Worm (Caenorhabditis elegans) whole organism, late embryonic: ENCODE results near the gene Y39H10B.3.
A peak's percentile ranks its signal among the peaks of the same experiment; 100 is the strongest.

Source experiments
- C08G9.2 ChIP-seq: sonication (generic microtip); optimal IDR thresholded peaks from 2 replicates; lab custom pipeline; 2016; ENCODE audit warnings: mild to moderate bottlenecking, missing genetic modification characterization, moderate library complexity, missing compliant biosample characterization
- F13H6.1 ChIP-seq: sonication (generic microtip); optimal IDR thresholded peaks from 2 replicates; lab custom pipeline; 2016; ENCODE audit warnings: missing genetic modification characterization, missing compliant biosample characterization
- K02D7.2 ChIP-seq: sonication (generic microtip); optimal IDR thresholded peaks from 2 replicates; lab custom pipeline; 2017; ENCODE audit warnings: mild to moderate bottlenecking, missing genetic modification characterization, missing compliant biosample characterization
- K09A11.1 ChIP-seq: sonication (generic microtip); optimal IDR thresholded peaks from 2 replicates; lab custom pipeline; 2017; ENCODE audit warnings: antibody characterized with exemption, mild to moderate bottlenecking, missing genetic modification characterization, missing compliant biosample characterization; ENCODE audit not compliant: insufficient read depth
- T23F11.4 ChIP-seq: fragments of 200-800 bp; sonication (Bioruptor generic); optimal IDR thresholded peaks from 2 replicates; lab custom pipeline; 2018; ENCODE audit warnings: mild to moderate bottlenecking, missing genetic modification characterization, missing compliant biosample characterization
- Y22D7AL.16 ChIP-seq: sonication (generic microtip); optimal IDR thresholded peaks from 2 replicates; lab custom pipeline; 2016; ENCODE audit warnings: missing genetic modification characterization, missing compliant biosample characterization
- ama-1 ChIP-seq: fragments of 150-350 bp; optimal IDR thresholded peaks from 2 replicates; lab custom pipeline; 2014
- ceh-14 ChIP-seq: sonication (generic microtip); optimal IDR thresholded peaks from 2 replicates; lab custom pipeline; 2016; ENCODE audit warnings: missing genotype, missing genetic modification characterization, missing compliant biosample characterization
- ceh-18 ChIP-seq: sonication (generic microtip); optimal IDR thresholded peaks from 2 replicates; lab custom pipeline; 2016; ENCODE audit warnings: missing genetic modification characterization, missing compliant biosample characterization
- ceh-19 ChIP-seq: fragments of 200-800 bp; sonication (Bioruptor generic); optimal IDR thresholded peaks from 2 replicates; lab custom pipeline; 2018; ENCODE audit warnings: mild to moderate bottlenecking, missing genetic modification characterization, missing compliant biosample characterization
- ceh-24 ChIP-seq: sonication (generic microtip); optimal IDR thresholded peaks from 2 replicates; lab custom pipeline; 2016; ENCODE audit warnings: mild to moderate bottlenecking, missing genetic modification characterization, missing compliant biosample characterization
- ceh-30 ChIP-seq: fragments of 150-350 bp; optimal IDR thresholded peaks from 2 replicates; lab custom pipeline; 2014; ENCODE audit warnings: missing biosample characterization, missing genetic modification characterization
- ceh-6 ChIP-seq: fragments of 200-800 bp; sonication (Bioruptor generic); optimal IDR thresholded peaks from 2 replicates; lab custom pipeline; 2018; ENCODE audit warnings: mild to moderate bottlenecking, missing genetic modification characterization, missing compliant biosample characterization
- elt-2 ChIP-seq: sonication (generic microtip); optimal IDR thresholded peaks from 2 replicates; lab custom pipeline; 2016; ENCODE audit warnings: missing genetic modification reagents, missing genetic modification characterization, missing compliant biosample characterization
- ets-4 ChIP-seq: sonication (generic microtip); optimal IDR thresholded peaks from 2 replicates; lab custom pipeline; 2016; ENCODE audit warnings: missing genetic modification characterization, missing compliant biosample characterization
- eyg-1 ChIP-seq: sonication (generic microtip); optimal IDR thresholded peaks from 2 replicates; lab custom pipeline; 2016; ENCODE audit warnings: missing genotype, missing genetic modification characterization, missing compliant biosample characterization
- fkh-6 ChIP-seq: sonication (generic microtip); optimal IDR thresholded peaks from 2 replicates; lab custom pipeline; 2016; ENCODE audit warnings: missing genetic modification characterization, missing compliant biosample characterization
- hlh-13 ChIP-seq: fragments of 200-800 bp; sonication (Bioruptor generic); optimal IDR thresholded peaks from 2 replicates; lab custom pipeline; 2018; ENCODE audit warnings: mild to moderate bottlenecking, missing genetic modification characterization, missing compliant biosample characterization
- hlh-15 ChIP-seq: sonication (generic microtip); optimal IDR thresholded peaks from 2 replicates; lab custom pipeline; 2016; ENCODE audit warnings: missing genetic modification characterization, missing compliant biosample characterization
- hlh-8 ChIP-seq: sonication (generic microtip); optimal IDR thresholded peaks from 2 replicates; lab custom pipeline; 2016; ENCODE audit warnings: missing genotype, missing genetic modification characterization, missing compliant biosample characterization
- lim-6 ChIP-seq: sonication (generic microtip); optimal IDR thresholded peaks from 2 replicates; lab custom pipeline; 2016; ENCODE audit warnings: missing genetic modification characterization, missing compliant biosample characterization
- madf-2 ChIP-seq: sonication (generic microtip); optimal IDR thresholded peaks from 2 replicates; lab custom pipeline; 2017; ENCODE audit warnings: missing genetic modification characterization, missing compliant biosample characterization
- mec-3 ChIP-seq: sonication (generic microtip); optimal IDR thresholded peaks from 2 replicates; lab custom pipeline; 2016; ENCODE audit warnings: borderline replicate concordance, missing genetic modification characterization, missing compliant biosample characterization
- nfya-1 ChIP-seq: sonication (generic microtip); optimal IDR thresholded peaks from 2 replicates; lab custom pipeline; 2017; ENCODE audit warnings: missing genetic modification characterization, mild to moderate bottlenecking, missing compliant biosample characterization, antibody characterized with exemption, moderate library complexity
- nhr-232 ChIP-seq: sonication (generic microtip); optimal IDR thresholded peaks from 2 replicates; lab custom pipeline; 2016; ENCODE audit warnings: missing genetic modification characterization, missing compliant biosample characterization
- pha-2 ChIP-seq: sonication (generic microtip); optimal IDR thresholded peaks from 2 replicates; lab custom pipeline; 2017; ENCODE audit warnings: mild to moderate bottlenecking, missing genetic modification characterization, missing compliant biosample characterization
- pqm-1 ChIP-seq: sonication (generic microtip); optimal IDR thresholded peaks from 2 replicates; lab custom pipeline; 2016; ENCODE audit warnings: missing genetic modification characterization, missing compliant biosample characterization
- rnt-1 ChIP-seq: sonication (generic microtip); optimal IDR thresholded peaks from 2 replicates; lab custom pipeline; 2016; ENCODE audit warnings: missing genetic modification characterization, missing compliant biosample characterization
- sox-2 ChIP-seq: fragments of 200-800 bp; sonication (Bioruptor generic); IDR thresholded peaks from 2 replicates; pipeline ENCODE4 v1.3.6; 2022; ENCODE audit warnings: missing genetic modification reagents, missing genetic modification characterization, missing compliant biosample characterization
- tbx-2 ChIP-seq: sonication (generic microtip); optimal IDR thresholded peaks from 2 replicates; lab custom pipeline; 2016; ENCODE audit warnings: missing genetic modification characterization, missing compliant biosample characterization
- tbx-7 ChIP-seq: sonication (generic microtip); optimal IDR thresholded peaks from 2 replicates; lab custom pipeline; 2016; ENCODE audit warnings: missing genotype, missing genetic modification characterization, missing compliant biosample characterization
- unc-42 ChIP-seq: sonication (generic microtip); optimal IDR thresholded peaks from 2 replicates; lab custom pipeline; 2016; ENCODE audit warnings: missing genotype, missing genetic modification characterization, missing compliant biosample characterization
- zip-5 ChIP-seq: sonication (generic microtip); optimal IDR thresholded peaks from 2 replicates; lab custom pipeline; 2016; ENCODE audit warnings: missing genetic modification characterization, missing compliant biosample characterization

Y39H10B.3 gene

DNA sequence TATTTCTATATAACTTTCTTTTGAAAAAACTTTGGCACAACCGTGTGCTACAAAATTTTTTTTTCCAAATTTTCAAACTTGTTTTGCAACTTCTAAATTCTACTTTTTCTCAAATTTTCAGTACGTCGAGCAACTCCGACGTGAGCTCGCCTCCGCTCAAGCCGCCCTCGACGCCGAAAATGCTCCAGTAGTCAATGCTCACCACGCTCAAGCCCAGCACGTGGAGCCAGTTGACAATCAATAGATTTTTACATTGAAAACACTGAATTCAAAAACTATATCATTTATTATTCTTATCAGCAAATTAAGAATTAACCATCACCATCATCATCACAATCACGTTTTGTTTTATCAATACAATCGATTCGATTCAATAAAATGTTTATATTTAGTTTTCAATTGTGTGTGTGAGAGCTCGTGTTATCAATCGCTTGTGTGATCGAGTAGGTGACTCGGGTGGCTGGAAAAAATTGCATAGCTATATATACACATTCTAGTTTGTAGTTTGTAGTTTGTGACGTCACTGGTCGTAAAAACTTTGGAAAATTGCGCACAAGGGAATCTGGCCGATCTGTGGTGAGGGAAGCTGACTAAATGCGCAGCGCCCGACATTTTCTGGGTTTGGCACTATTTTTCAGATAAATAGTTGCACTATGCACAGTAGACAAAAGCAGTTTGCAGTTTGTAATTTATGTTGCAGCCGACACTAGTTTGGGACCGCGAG lies 36.1 kb upstream of the Y39H10B.3 start:
- TF ChIP-seq pqm-1 (tag; lab: Kevin White, UChicago) = peak; percentile 28
- no peak for TF ChIP-seq zip-5 (tag; lab: Kevin White, UChicago)
- peak; percentile 38 for TF ChIP-seq elt-2 (tag; lab: Kevin White, UChicago)

DNA sequence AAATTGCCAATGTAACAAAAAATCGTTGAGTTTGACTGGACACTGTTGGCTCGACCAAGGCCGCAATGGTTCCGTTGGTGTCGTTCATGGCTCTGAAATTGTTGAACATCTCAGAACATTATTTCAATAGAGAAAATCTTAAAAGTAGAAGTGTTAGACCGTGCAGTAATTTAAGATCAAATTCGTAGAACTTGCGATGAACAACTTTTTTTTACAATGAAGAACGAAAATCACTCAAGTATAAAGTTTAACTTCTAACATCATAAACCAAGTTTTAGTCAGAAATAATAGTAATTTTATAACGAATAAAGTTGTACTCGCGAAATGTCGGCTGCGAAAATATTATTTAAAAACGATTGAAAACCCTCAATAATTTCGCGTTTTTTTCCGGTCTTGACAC lies 33.5 kb upstream of the Y39H10B.3 start, which contains the start of gene srx-41:
TSS of gene srx-41 (minus strand) at position 101 of the 400 bp plus-strand sequence.
- no peak for TF ChIP-seq hlh-15 (tag; lab: Kevin White, UChicago)
- no peak for TF ChIP-seq F13H6.1
- no peak for TF ChIP-seq hlh-13 (GFP tag; lab: Kevin White, UChicago)
- TF ChIP-seq tbx-7 (tag; lab: Kevin White, UChicago) = no peak
- TF ChIP-seq ceh-19 = no peak
- no peak for TF ChIP-seq T23F11.4 (GFP tag; lab: Kevin White, UChicago)
- TF ChIP-seq ceh-14 = no peak
- no peak for TF ChIP-seq Y22D7AL.16 (tag; lab: Kevin White, UChicago)
- no peak for TF ChIP-seq ama-1 (lab: Kevin White, UChicago)
- TF ChIP-seq fkh-6 (tag; lab: Kevin White, UChicago) = no peak
- no peak for TF ChIP-seq C08G9.2 (tag; lab: Kevin White, UChicago)
- no peak for TF ChIP-seq pha-2 (tag; lab: Kevin White, UChicago)
- TF ChIP-seq madf-2 (tag; lab: Kevin White, UChicago) = no peak
- no peak for TF ChIP-seq nhr-232 (tag; lab: Kevin White, UChicago)
- TF ChIP-seq unc-42 (tag; lab: Kevin White, UChicago) = no peak
- TF ChIP-seq ceh-24 (tag; lab: Kevin White, UChicago) = no peak

DNA sequence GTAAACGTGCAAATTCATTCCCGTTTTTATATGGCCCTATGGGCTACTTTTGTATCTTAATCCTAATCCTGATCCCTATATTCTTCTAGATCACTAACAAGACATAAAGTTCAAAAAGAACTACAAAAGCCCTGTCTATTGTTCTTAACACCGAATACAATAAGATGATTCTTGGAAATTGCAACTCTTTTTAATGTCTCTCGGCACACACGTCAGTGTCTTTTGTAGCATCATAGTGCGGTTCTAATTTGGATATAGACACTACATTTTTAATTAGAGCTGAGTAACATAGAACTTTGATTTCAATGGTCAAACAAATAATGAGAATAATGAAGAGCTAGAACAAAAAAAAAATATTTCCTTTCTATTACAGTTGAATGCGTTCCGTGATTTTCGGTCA lies 30.7 kb upstream of the Y39H10B.3 start:
- TF ChIP-seq nhr-232 (tag; lab: Kevin White, UChicago) (no peak), ceh-18 (tag; lab: Kevin White, UChicago) (no peak), eyg-1 (tag; lab: Kevin White, UChicago) (no peak), hlh-8 (no peak), Y22D7AL.16 (tag; lab: Kevin White, UChicago) (no peak), nfya-1 (tag; lab: Kevin White, UChicago) (no peak), ets-4 (tag; lab: Kevin White, UChicago) (no peak), K09A11.1 (tag; lab: Kevin White, UChicago) (no peak), madf-2 (tag; lab: Kevin White, UChicago) (no peak), unc-42 (tag; lab: Kevin White, UChicago) (no peak), rnt-1 (tag; lab: Kevin White, UChicago) (no peak), F13H6.1 (no peak), ceh-6 (no peak), sox-2 (no peak), ama-1 (lab: Kevin White, UChicago) (no peak), tbx-2 (tag; lab: Kevin White, UChicago) (no peak), ceh-30 (tag; lab: Kevin White, UChicago) (no peak), mec-3 (tag; lab: Kevin White, UChicago) (no peak)

DNA sequence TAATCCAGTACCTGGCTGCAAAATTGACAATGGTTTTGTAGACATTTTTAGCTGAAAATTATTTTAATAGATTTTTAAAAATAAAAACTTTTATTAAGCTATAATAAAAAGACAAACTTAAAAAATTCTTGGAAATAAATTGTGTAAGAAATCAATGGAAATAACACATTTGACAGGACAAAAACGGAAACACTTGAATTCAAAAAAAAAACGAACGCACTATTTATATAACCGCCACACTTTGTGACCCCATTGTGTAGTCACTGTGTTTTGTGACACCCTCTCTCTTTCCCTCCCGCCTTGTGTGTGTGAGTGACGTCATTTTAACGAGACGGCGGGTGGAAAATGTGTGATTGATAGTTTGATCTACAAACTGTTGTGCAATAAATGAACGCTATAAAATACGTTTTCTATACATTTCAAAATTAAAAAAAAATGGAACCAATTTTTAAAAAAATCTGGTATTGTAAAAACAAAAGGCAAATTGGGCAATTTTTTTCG lies 26.4 kb upstream of the Y39H10B.3 start, which contains the start of gene F59B1.8:
TSS of gene F59B1.8 (minus strand) at position 51 of the 501 bp plus-strand sequence.
- TF ChIP-seq ets-4 (tag; lab: Kevin White, UChicago) = no peak
- TF ChIP-seq K02D7.2 (tag; lab: Kevin White, UChicago) = no peak
- TF ChIP-seq eyg-1 (tag; lab: Kevin White, UChicago) = no peak
- no peak for TF ChIP-seq lim-6 (tag; lab: Kevin White, UChicago)
- no peak for TF ChIP-seq Y22D7AL.16 (tag; lab: Kevin White, UChicago)
- TF ChIP-seq tbx-2 (tag; lab: Kevin White, UChicago) = peak; percentile 18
- no peak for TF ChIP-seq F13H6.1
- peak; percentile 37 for TF ChIP-seq elt-2 (tag; lab: Kevin White, UChicago)
